Worm (Caenorhabditis elegans): ENCODE measurements around the gene cyp-13A7.

- TF ChIP-seq lin-14 (GFP tag; optimal IDR thresholded peaks at IDR 0.05) = peak; percentile 41
- no peak for TF ChIP-seq tbx-2 (tag; optimal IDR thresholded peaks at IDR 0.05)
- TF ChIP-seq lin-15B (tag; optimal IDR thresholded peaks at IDR 0.05) = no peak
- TF ChIP-seq mab-9 (GFP tag; IDR thresholded peaks at IDR 0.05) = no peak
- no peak for TF ChIP-seq rnt-1 (tag; optimal IDR thresholded peaks at IDR 0.05)
- TF ChIP-seq lin-13 (GFP tag; optimal IDR thresholded peaks at IDR 0.05) = no peak
Measured at ce11 chrII:9755425-9755824, 48.0 kb upstream of the cyp-13A7 start.

All from whole organism, L1 larva.